Worm (Caenorhabditis elegans): Measurements from ENCODE around the gene cyp-35B1.

Gene cyp-35B1

ce11 chrV:3970410-3970809 lies 31.6 kb downstream of the cyp-35B1 start, which contains the start of gene cyp-34A9 (continued):
- TF ChIP-seq Y105C5A.15 (GFP tag; IDR thresholded peaks at IDR 0.05) (no peak), ceh-62 (tag; optimal IDR thresholded peaks at IDR 0.05) (no peak), ZK337.2 (GFP tag; IDR thresholded peaks at IDR 0.05) (no peak), hlh-11 (tag; optimal IDR thresholded peaks at IDR 0.05) (peak; percentile 56), ceh-82 (tag; optimal IDR thresholded peaks at IDR 0.05) (no peak), daf-16 (GFP tag; optimal IDR thresholded peaks at IDR 0.05) (no peak), daf-16 (tag; optimal IDR thresholded peaks at IDR 0.05) (peak; percentile 88), F26F4.8 (GFP tag; conservative IDR thresholded peaks at IDR 0.05) (no peak), lin-29 (GFP tag; IDR thresholded peaks at IDR 0.05) (no peak), egl-43 (GFP tag; IDR thresholded peaks at IDR 0.05) (no peak), unc-39 (tag; optimal IDR thresholded peaks at IDR 0.05) (no peak)

- no peak for TF ChIP-seq fos-1 (tag; optimal IDR thresholded peaks at IDR 0.05)
- no peak for TF ChIP-seq daf-12 (tag; optimal IDR thresholded peaks at IDR 0.05)
- TF ChIP-seq zag-1 (tag; optimal IDR thresholded peaks at IDR 0.05), result no peak
- peak in 1 of 2 experiments; percentile 43 for TF ChIP-seq unc-62 (GFP tag; optimal IDR thresholded peaks at IDR 0.05 in 1 of 2)
- TF ChIP-seq unc-62 (tag; optimal IDR thresholded peaks at IDR 0.05), result no peak
- TF ChIP-seq egl-43 (GFP tag; IDR thresholded peaks at IDR 0.05), result no peak
- peak; percentile 73 for TF ChIP-seq nhr-28 (tag; optimal IDR thresholded peaks at IDR 0.05)
- TF ChIP-seq ZK337.2 (GFP tag; IDR thresholded peaks at IDR 0.05), result no peak
- TF ChIP-seq lsy-2 (tag; optimal IDR thresholded peaks at IDR 0.05), result no peak
- TF ChIP-seq nhr-77 (tag; optimal IDR thresholded peaks at IDR 0.05), result peak; percentile 73
- TF ChIP-seq R02D3.7 (tag; optimal IDR thresholded peaks at IDR 0.05), result no peak
- no peak for TF ChIP-seq madf-9 (GFP tag; conservative IDR thresholded peaks at IDR 0.05)
- no peak for TF ChIP-seq daf-16 (GFP tag; optimal IDR thresholded peaks at IDR 0.05)
- peak; percentile 13 for TF ChIP-seq daf-16 (tag; optimal IDR thresholded peaks at IDR 0.05)
Measured at ce11 chrV:3972846-3973245, 34.0 kb downstream of the cyp-35B1 start, which contains the start of gene cyp-34A10. Gene cyp-34A10, minus strand, starts transcription at chrV:3972991.

- TF ChIP-seq R02D3.7 (tag; optimal IDR thresholded peaks at IDR 0.05) (no peak), F10B5.3 (tag; optimal IDR thresholded peaks at IDR 0.05) (no peak), T26A8.4 (GFP tag; IDR thresholded peaks at IDR 0.05) (no peak), set-16 (GFP tag; IDR thresholded peaks at IDR 0.05) (no peak), mxl-3 (GFP tag; optimal IDR thresholded peaks at IDR 0.05) (no peak), F37D6.2 (tag; optimal IDR thresholded peaks at IDR 0.05) (no peak), mes-2 (tag; optimal IDR thresholded peaks at IDR 0.05; ENCODE audit: poor library complexity, severe bottlenecking) (no peak), duxl-1 (tag; optimal IDR thresholded peaks at IDR 0.05; ENCODE audit: poor library complexity) (no peak), sdz-12 (GFP tag; optimal IDR thresholded peaks at IDR 0.05) (no peak), lin-39 (tag; optimal IDR thresholded peaks at IDR 0.05) (no peak)
Measured at ce11 chrV:3974361-3974760, 35.5 kb downstream of the cyp-35B1 start, which contains the start of gene str-82. Gene str-82, plus strand, starts transcription at chrV:3974661.

- TF ChIP-seq vab-7 (GFP tag; IDR thresholded peaks at IDR 0.05), result no peak
- TF ChIP-seq tra-1 (GFP tag; IDR thresholded peaks at IDR 0.05), result no peak
- no peak for TF ChIP-seq snpc-4 (tag; optimal IDR thresholded peaks at IDR 0.05)
- no peak for TF ChIP-seq jun-1 (tag; optimal IDR thresholded peaks at IDR 0.05)
- TF ChIP-seq mxl-3 (GFP tag; optimal IDR thresholded peaks at IDR 0.05), result no peak
Measured at ce11 chrV:3976964-3977363, 38.1 kb downstream of the cyp-35B1 start, which contains the start of gene str-83. Gene str-83, plus strand, starts transcription at chrV:3977264.

ce11 chrV:3979053-3979452 lies 40.2 kb downstream of the cyp-35B1 start, which contains the start of gene nlp-34:
Gene nlp-34, minus strand, starts transcription at chrV:3979134.
- TF ChIP-seq madf-9 (GFP tag; conservative IDR thresholded peaks at IDR 0.05), result no peak
- TF ChIP-seq nhr-102 (tag; optimal IDR thresholded peaks at IDR 0.05), result no peak
- no peak for TF ChIP-seq zip-2 (tag; optimal IDR thresholded peaks at IDR 0.05)
- no peak for TF ChIP-seq attf-4 (tag; optimal IDR thresholded peaks at IDR 0.05)
- no peak for TF ChIP-seq lim-7 (GFP tag; IDR thresholded peaks at IDR 0.05)
- TF ChIP-seq mdl-1 (tag; optimal IDR thresholded peaks at IDR 0.05), result no peak
- TF ChIP-seq unc-39 (tag; optimal IDR thresholded peaks at IDR 0.05), result no peak
- TF ChIP-seq Y75B8A.6 (GFP tag; IDR thresholded peaks at IDR 0.05), result no peak
- TF ChIP-seq lin-39 (tag; optimal IDR thresholded peaks at IDR 0.05), result no peak
- TF ChIP-seq spr-1 (tag; optimal IDR thresholded peaks at IDR 0.05), result no peak
- TF ChIP-seq aly-2 (tag; optimal IDR thresholded peaks at IDR 0.05), result no peak
- TF ChIP-seq lsy-2 (tag; optimal IDR thresholded peaks at IDR 0.05), result no peak
- TF ChIP-seq pqm-1 (tag; optimal IDR thresholded peaks at IDR 0.05), result no peak
- TF ChIP-seq nhr-237 (tag; optimal IDR thresholded peaks at IDR 0.05), result no peak
- no peak for TF ChIP-seq tag-97 (GFP tag; IDR thresholded peaks at IDR 0.05)
- no peak for TF ChIP-seq dmd-6 (GFP tag; IDR thresholded peaks at IDR 0.05)
- TF ChIP-seq zfp-3 (GFP tag; conservative IDR thresholded peaks at IDR 0.05), result no peak

Data from whole organism, L4 larva.